Worm (Caenorhabditis elegans): ENCODE results near the gene W06G6.2.

DNA sequence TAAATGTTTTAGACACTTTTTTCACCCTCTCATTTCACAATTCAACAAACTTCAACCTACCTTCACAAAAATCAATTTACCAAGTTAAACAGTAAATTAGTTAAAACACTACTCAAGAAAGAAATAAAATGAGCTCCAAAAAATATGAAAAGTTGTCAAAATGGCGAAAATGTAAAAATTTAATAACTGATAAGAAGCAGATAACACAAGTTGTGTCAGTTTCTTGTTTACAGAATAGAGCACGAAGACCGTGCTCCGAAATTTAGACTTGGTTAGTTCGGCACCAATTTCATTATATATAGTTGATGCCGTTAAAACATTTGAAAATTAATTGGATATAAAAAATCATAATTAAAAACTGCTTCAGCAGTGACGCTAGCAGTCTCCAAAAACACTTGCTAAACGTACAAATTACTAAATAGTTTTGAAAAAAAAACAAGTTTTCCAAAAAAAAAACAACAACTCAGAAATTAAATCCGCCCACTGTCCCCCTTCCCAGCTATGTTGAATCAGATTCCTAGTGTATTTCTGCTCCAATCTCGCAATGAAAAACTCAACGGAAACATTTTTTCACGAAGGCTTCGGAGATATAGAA lies 18.2 kb upstream of the W06G6.2 start, which contains the start of gene srw-54:
- TF ChIP-seq pes-1 (GFP tag; IDR thresholded peaks at IDR 0.05) (no peak), hmbx-1 (tag; optimal IDR thresholded peaks at IDR 0.05) (no peak), aly-1 (tag; optimal IDR thresholded peaks at IDR 0.05) (no peak), F13C5.2 (tag; optimal IDR thresholded peaks at IDR 0.05) (no peak), ceh-13 (GFP tag; optimal IDR thresholded peaks at IDR 0.05) (no peak), scrt-1 (GFP tag; IDR thresholded peaks at IDR 0.05) (no peak)

Measured in whole organism, early embryonic.